Worm (Caenorhabditis elegans): ENCODE data around the gene yars-2.

yars-2 gene

ce11 chrIV:4715785-4716184 is 3.4 kb upstream of the yars-2 start, which contains the start of gene miro-1:
TSS of gene miro-1 (minus strand) at chrIV:4715807.
- peak in 1 of 2 experiments; percentile 38 for TF ChIP-seq lsy-2 (tag; optimal IDR thresholded peaks at IDR 0.05)

- TF ChIP-seq lin-39 (tag; optimal IDR thresholded peaks at IDR 0.05) (no peak), efl-1 (optimal IDR thresholded peaks at IDR 0.05) (no peak), efl-1 (GFP tag; optimal IDR thresholded peaks at IDR 0.05 in 1 of 2) (peak in 1 of 2 experiments; percentile 67)
Measured at ce11 chrIV:4710459-4710858, 2.0 kb downstream of the yars-2 start, which contains the start of gene cif-1. TSS of gene cif-1 (minus strand) at chrIV:4710755.

ce11 chrIV:4705922-4706321 is 6.5 kb downstream of the yars-2 start:
- TF ChIP-seq mdl-1 (tag; optimal IDR thresholded peaks at IDR 0.05) (no peak), dpl-1 (GFP tag; optimal IDR thresholded peaks at IDR 0.05) (no peak), fkh-4 (tag; optimal IDR thresholded peaks at IDR 0.05; ENCODE audit: borderline replicate concordance) (no peak), fos-1 (tag; optimal IDR thresholded peaks at IDR 0.05) (no peak)

- TF ChIP-seq nhr-28 (tag; optimal IDR thresholded peaks at IDR 0.05) (no peak), fkh-8 (tag; optimal IDR thresholded peaks at IDR 0.05) (peak; percentile 59), mdl-1 (tag; optimal IDR thresholded peaks at IDR 0.05) (peak in 1 of 2 experiments; percentile 42), ama-1 (optimal IDR thresholded peaks at IDR 0.05) (no peak), Y116A8C.19 (tag; optimal IDR thresholded peaks at IDR 0.05; ENCODE audit: borderline replicate concordance) (no peak), elt-2 (tag; optimal IDR thresholded peaks at IDR 0.05) (peak; percentile 3), egl-13 (tag; optimal IDR thresholded peaks at IDR 0.05) (no peak), mep-1 (tag; optimal IDR thresholded peaks at IDR 0.05) (peak; percentile 56), unc-130 (tag; optimal IDR thresholded peaks at IDR 0.05) (peak; percentile 31), aly-2 (tag; optimal IDR thresholded peaks at IDR 0.05) (no peak), mef-2 (tag; optimal IDR thresholded peaks at IDR 0.05) (no peak), xbp-1 (tag; optimal IDR thresholded peaks at IDR 0.05) (peak; percentile 48), nhr-90 (tag; optimal IDR thresholded peaks at IDR 0.05; ENCODE audit: poor library complexity) (peak; percentile 34), dsc-1 (tag; optimal IDR thresholded peaks at IDR 0.05) (peak; percentile 21), pqm-1 (tag; optimal IDR thresholded peaks at IDR 0.05) (no peak), nhr-19 (GFP tag; conservative IDR thresholded peaks at IDR 0.05) (peak; percentile 54), fkh-4 (tag; optimal IDR thresholded peaks at IDR 0.05; ENCODE audit: borderline replicate concordance) (no peak), ceh-8 (GFP tag; optimal IDR thresholded peaks at IDR 0.05) (no peak), fkh-10 (GFP tag; optimal IDR thresholded peaks at IDR 0.05) (no peak), unc-98 (GFP tag; IDR thresholded peaks at IDR 0.05) (no peak), sup-37 (GFP tag; optimal IDR thresholded peaks at IDR 0.05) (no peak), rnt-1 (tag; optimal IDR thresholded peaks at IDR 0.05) (peak; percentile 81), lin-14 (GFP tag; optimal IDR thresholded peaks at IDR 0.05) (peak; percentile 94), sox-4 (tag; optimal IDR thresholded peaks at IDR 0.05) (no peak), hlh-17 (GFP tag; optimal IDR thresholded peaks at IDR 0.05; ENCODE audit: borderline replicate concordance) (no peak), dpl-1 (GFP tag; optimal IDR thresholded peaks at IDR 0.05) (peak; percentile 14 to 41 (median 39)), lin-15B (tag; optimal IDR thresholded peaks at IDR 0.05) (peak; percentile 47), nhr-85 (tag) (no peak), efl-1 (optimal IDR thresholded peaks at IDR 0.05) (peak; percentile 47 to 59), efl-1 (GFP tag; optimal IDR thresholded peaks at IDR 0.05 in 1 of 2) (peak in 1 of 2 experiments; percentile 37), ceh-82 (tag; optimal IDR thresholded peaks at IDR 0.05) (peak; percentile 33 to 54 (median 37)), tbx-2 (tag; optimal IDR thresholded peaks at IDR 0.05) (peak; percentile 61), jun-1 (tag; optimal IDR thresholded peaks at IDR 0.05) (peak; percentile 28), alr-1 (tag; optimal IDR thresholded peaks at IDR 0.05; ENCODE audit: borderline replicate concordance) (no peak), nhr-76 (tag; optimal IDR thresholded peaks at IDR 0.05) (no peak), nhr-237 (tag; optimal IDR thresholded peaks at IDR 0.05) (peak; percentile 29), hpl-2 (GFP tag; optimal IDR thresholded peaks at IDR 0.05) (no peak), skn-1 (tag; optimal IDR thresholded peaks at IDR 0.05) (peak; percentile 83), swsn-7 (tag; optimal IDR thresholded peaks at IDR 0.05) (peak; percentile 56), ztf-11 (tag; optimal IDR thresholded peaks at IDR 0.05) (no peak), lir-3 (tag; optimal IDR thresholded peaks at IDR 0.05; ENCODE audit: poor library complexity) (no peak), snu-23 (GFP tag; optimal IDR thresholded peaks at IDR 0.05) (peak; percentile 75), zag-1 (tag; optimal IDR thresholded peaks at IDR 0.05) (no peak)
Measured at ce11 chrIV:4705182-4705581, 7.2 kb downstream of the yars-2 start.

Data from whole organism, L1 larva.